Fruit fly (Drosophila melanogaster): ENCODE data around the gene p.
A peak's percentile ranks its signal among the peaks of the same experiment; 100 is the strongest.

Gene p

DNA sequence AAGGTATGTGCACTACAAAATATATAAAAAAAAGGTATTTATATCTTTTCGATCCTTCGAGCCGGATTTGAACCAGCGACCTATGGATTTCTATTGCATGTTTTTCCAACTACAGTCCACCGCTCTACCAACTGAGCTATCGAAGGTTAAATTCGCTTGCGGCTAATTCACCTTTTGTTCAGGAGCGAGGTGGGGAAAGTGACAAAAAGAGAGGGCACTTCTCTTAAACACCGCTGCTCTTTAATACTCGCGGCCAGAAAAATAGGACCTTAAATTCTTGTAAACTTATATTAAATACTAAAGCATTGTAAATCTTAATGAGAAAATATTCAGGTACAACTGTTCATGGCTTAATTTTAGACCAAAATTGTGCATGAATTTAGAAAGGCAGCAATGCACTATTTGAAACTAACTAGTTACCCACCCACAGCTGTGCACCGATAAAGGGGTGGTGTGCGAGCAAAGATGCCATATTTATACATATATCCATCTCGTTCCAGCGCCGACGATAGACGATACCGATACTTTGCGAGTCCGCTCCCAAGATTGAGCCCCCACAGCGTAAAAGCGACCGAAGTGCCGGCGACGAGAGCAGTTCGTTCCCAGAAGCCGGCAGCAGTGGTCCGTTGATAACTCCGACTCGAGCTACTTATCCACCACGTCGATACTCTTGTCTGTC, 1.3 kb downstream of the p start (continued):
- TF ChIP-seq CG6854 (GFP tag; optimal IDR thresholded peaks at IDR 0.05) (peak; percentile 98), CG9876 (GFP tag; optimal IDR thresholded peaks at IDR 0.05) (peak; percentile 86), her (GFP tag; optimal IDR thresholded peaks at IDR 0.05) (peak; percentile 95), Drgx (GFP tag; IDR thresholded peaks at IDR 0.05) (peak; percentile 98), CG31388 (GFP tag; optimal IDR thresholded peaks at IDR 0.05) (peak; percentile 94), MBD-R2 (GFP tag; IDR thresholded peaks at IDR 0.05) (peak; percentile 92), tio (GFP tag; optimal IDR thresholded peaks at IDR 0.05) (peak; percentile 95), Opbp (GFP tag; IDR thresholded peaks at IDR 0.05; ENCODE audit: partially characterized antibody) (peak; percentile 96), Fer2 (tag; optimal IDR thresholded peaks at IDR 0.05) (peak; percentile 92), MTF-1 (GFP tag; optimal IDR thresholded peaks at IDR 0.05; ENCODE audit: borderline replicate concordance) (peak; percentile 96), CG9215 (GFP tag; IDR thresholded peaks at IDR 0.05) (peak; percentile 89), CG14050 (GFP tag; IDR thresholded peaks at IDR 0.05) (peak; percentile 97), CG6272 (GFP tag; IDR thresholded peaks at IDR 0.05) (peak; percentile 86), HLH4C (GFP tag; IDR thresholded peaks at IDR 0.05; ENCODE audit: partially characterized antibody) (peak; percentile 60; the same call in 2 of the 3 replicates), mam (GFP tag; optimal IDR thresholded peaks at IDR 0.05) (peak; percentile 98), zen (tag; optimal IDR thresholded peaks at IDR 0.05) (peak; percentile 96), HmgZ (tag; optimal IDR thresholded peaks at IDR 0.05) (peak; percentile 99), MESR4 (GFP tag; optimal IDR thresholded peaks at IDR 0.05) (peak; percentile 81), crp (GFP tag; optimal IDR thresholded peaks at IDR 0.05) (peak; percentile 32 to 77), ranshi (GFP tag; IDR thresholded peaks at IDR 0.05) (peak; percentile 96), stwl (tag; optimal IDR thresholded peaks at IDR 0.05) (peak; percentile 80), YL-1 (GFP tag; optimal IDR thresholded peaks at IDR 0.05) (peak; percentile 88), unpg (GFP tag; optimal IDR thresholded peaks at IDR 0.05) (peak; percentile 99), CG1233 (GFP tag; optimal IDR thresholded peaks at IDR 0.05) (peak; percentile 97), CG4854 (GFP tag; optimal IDR thresholded peaks at IDR 0.05) (peak; percentile 96), E2f2 (GFP tag; IDR thresholded peaks at IDR 0.05) (peak; percentile 84), CG17612 (GFP tag; IDR thresholded peaks at IDR 0.05) (peak; percentile 90), CG14860 (GFP tag; IDR thresholded peaks at IDR 0.05; ENCODE audit: partially characterized antibody) (no peak; the same call in 1 of the 3 replicates), B-H1 (GFP tag; IDR thresholded peaks at IDR 0.05) (peak; percentile 95), CG4424 (GFP tag; optimal IDR thresholded peaks at IDR 0.05) (peak; percentile 98), B-H2 (GFP tag; optimal IDR thresholded peaks at IDR 0.05) (peak; percentile 97), CG11398 (GFP tag; optimal IDR thresholded peaks at IDR 0.05) (peak; percentile 96), Meics (GFP tag; optimal IDR thresholded peaks at IDR 0.05) (peak; percentile 98), HmgD (GFP tag; optimal IDR thresholded peaks at IDR 0.05) (peak; percentile 95), inv (GFP tag; IDR thresholded peaks at IDR 0.05; ENCODE audit: partially characterized antibody) (peak; percentile 21), tgo (GFP tag; IDR thresholded peaks at IDR 0.05) (peak; percentile 96), HLH3B (GFP tag; IDR thresholded peaks at IDR 0.05) (peak; percentile 97), pum (GFP tag; optimal IDR thresholded peaks at IDR 0.05) (peak; percentile 97), CG9437 (GFP tag; optimal IDR thresholded peaks at IDR 0.05) (peak; percentile 91), CG17361 (GFP tag; IDR thresholded peaks at IDR 0.05) (peak; percentile 93), Kr (GFP tag; optimal IDR thresholded peaks at IDR 0.05) (peak; percentile 99), CG10565 (GFP tag; optimal IDR thresholded peaks at IDR 0.05) (peak; percentile 92), zf30C (GFP tag; optimal IDR thresholded peaks at IDR 0.05) (peak; percentile 45), H15 (GFP tag; IDR thresholded peaks at IDR 0.05) (peak; percentile 95), CG13624 (GFP tag; optimal IDR thresholded peaks at IDR 0.05) (peak; percentile 98), grn (GFP tag; optimal IDR thresholded peaks at IDR 0.05) (peak; percentile 86), kni (GFP tag; optimal IDR thresholded peaks at IDR 0.05) (peak; percentile 87), odd (GFP tag; optimal IDR thresholded peaks at IDR 0.05) (peak; percentile 98), gce (GFP tag; IDR thresholded peaks at IDR 0.05) (peak; percentile 96)

Data from whole organism, embryonic.